Fruit fly (Drosophila melanogaster) S2 (cell line): Measurements from ENCODE around the gene sun.

ENCODE experiments used
- CG8478 ChIP-seq: fragments of >200 bp; optimal IDR thresholded peaks from 2 replicates; lab custom pipeline; 2018
- CTCF ChIP-seq, 2 experiments: fragments of >200 bp; optimal IDR thresholded peaks; 2 replicates each; lab custom pipeline; 2018

- TF ChIP-seq CG8478 (lab: Kevin White, UChicago) = no peak
- no peak for TF ChIP-seq CTCF (optimal IDR thresholded peaks at IDR 0.05; lab: Kevin White, UChicago)
These were observed 37.1 kb downstream of the sun start for dm6 chrX:15811666-15812614.
